Worm (Caenorhabditis elegans): Measurements from ENCODE around the gene F22E5.20.

ce11 chrII:2638062-2638461 lies 35.4 kb downstream of the F22E5.20 start, which contains the start of gene F22E5.9:
- TF ChIP-seq hmbx-1 (tag; optimal IDR thresholded peaks at IDR 0.05) (no peak), hnd-1 (tag; optimal IDR thresholded peaks at IDR 0.05) (no peak), flt-1 (GFP tag; IDR thresholded peaks at IDR 0.05) (no peak), tbx-37 (GFP tag; conservative IDR thresholded peaks at IDR 0.05) (no peak), sea-1 (GFP tag; conservative IDR thresholded peaks at IDR 0.05) (no peak), tra-4 (tag; optimal IDR thresholded peaks at IDR 0.05) (no peak), pes-1 (GFP tag; IDR thresholded peaks at IDR 0.05) (no peak), ama-1 (optimal IDR thresholded peaks at IDR 0.05) (no peak)

Data from whole organism, early embryonic.